Fruit fly (Drosophila melanogaster) whole organism, embryonic: ENCODE data around the gene CG33120.

Experiments
- B-H2 ChIP-seq: fragments of 200-800 bp; sonication (Bioruptor generic); optimal IDR thresholded peaks from 2 replicates; lab custom pipeline; 2018; ENCODE audit warnings: missing biosample characterization, mild to moderate bottlenecking, missing genetic modification characterization
- Bgb ChIP-seq: fragments of 200-800 bp; sonication (Bioruptor generic); IDR thresholded peaks from 2 replicates; pipeline ENCODE4 v1.3.6; 2022; ENCODE audit warnings: missing biosample characterization, missing genetic modification characterization; ENCODE audit not compliant: partially characterized antibody
- BtbVII ChIP-seq: fragments of 200-800 bp; sonication (Bioruptor generic); optimal IDR thresholded peaks from 3 replicates; lab custom pipeline; 2017; ENCODE audit warnings: missing biosample characterization, mild to moderate bottlenecking, missing genetic modification characterization
- CG10274 ChIP-seq: fragments of 200-800 bp; sonication (Bioruptor generic); optimal IDR thresholded peaks from 3 replicates; lab custom pipeline; 2017; ENCODE audit warnings: missing biosample characterization, mild to moderate bottlenecking, missing genetic modification characterization
- CG11456 ChIP-seq: fragments of 200-800 bp; sonication (Bioruptor generic); IDR thresholded peaks from 3 replicates; pipeline ENCODE4 v1.3.6; 2022; ENCODE audit warnings: missing biosample characterization, missing genetic modification characterization
- CG12155 ChIP-seq: fragments of 200-800 bp; sonication (Bioruptor generic); optimal IDR thresholded peaks from 3 replicates; lab custom pipeline; 2016; ENCODE audit warnings: missing biosample characterization, missing genetic modification characterization
- CG12769 ChIP-seq: fragments of 200-800 bp; sonication (Bioruptor generic); optimal IDR thresholded peaks from 2 replicates; lab custom pipeline; 2019; ENCODE audit warnings: missing biosample characterization, mild to moderate bottlenecking, missing genetic modification characterization, moderate library complexity
- CG16815 ChIP-seq: fragments of 200-800 bp; sonication (Bioruptor generic); optimal IDR thresholded peaks from 3 replicates; lab custom pipeline; 2017; ENCODE audit warnings: missing biosample characterization, mild to moderate bottlenecking, missing genetic modification characterization
- CG2199 ChIP-seq: fragments of 200-800 bp; sonication (Bioruptor generic); IDR thresholded peaks from 3 replicates; pipeline ENCODE4 v1.3.6; 2022; ENCODE audit warnings: missing biosample characterization, missing genetic modification characterization
- CG2678 ChIP-seq: fragments of 200-800 bp; sonication (Bioruptor generic); optimal IDR thresholded peaks from 3 replicates; lab custom pipeline; 2019; ENCODE audit warnings: missing biosample characterization, mild to moderate bottlenecking, missing genetic modification characterization, moderate library complexity
- CG30403 ChIP-seq: fragments of 200-800 bp; sonication (Bioruptor generic); optimal IDR thresholded peaks from 3 replicates; lab custom pipeline; 2016; ENCODE audit warnings: missing biosample characterization, missing genetic modification characterization
- CG32767 ChIP-seq: fragments of 200-800 bp; sonication (Bioruptor generic); IDR thresholded peaks from 2 replicates; pipeline ENCODE4 v1.3.6; 2022; ENCODE audit warnings: missing biosample characterization, missing genetic modification characterization
- CG3995 ChIP-seq: fragments of 200-800 bp; sonication (Bioruptor generic); optimal IDR thresholded peaks from 3 replicates; lab custom pipeline; 2016; ENCODE audit warnings: missing biosample characterization, missing genetic modification characterization
- CG7357 ChIP-seq: fragments of 200-800 bp; sonication (Bioruptor generic); IDR thresholded peaks from 3 replicates; pipeline ENCODE4 v1.3.6; 2022; ENCODE audit warnings: missing biosample characterization, missing genetic modification characterization
- CG7372 ChIP-seq: fragments of 200-800 bp; sonication (Bioruptor generic); IDR thresholded peaks from 2 replicates; pipeline ENCODE4 v1.3.6; 2022; ENCODE audit warnings: missing biosample characterization, missing genetic modification characterization
- CG7839 ChIP-seq: fragments of 200-800 bp; sonication (Bioruptor generic); optimal IDR thresholded peaks from 3 replicates; lab custom pipeline; 2018; ENCODE audit warnings: missing biosample characterization, mild to moderate bottlenecking, missing genetic modification characterization, moderate library complexity
- CG8290 ChIP-seq, 3 experiments: fragments of 200-800 bp; sonication (Bioruptor generic); optimal IDR thresholded peaks; 2 replicates each; lab custom pipeline; 2016 to 2019; ENCODE audit warnings: missing biosample characterization in 3 of 3, missing genetic modification characterization in 3 of 3, mild to moderate bottlenecking in 2 of 3, moderate library complexity in 1 of 3
- CTCF ChIP-seq: fragments of 200-800 bp; sonication (Bioruptor generic); optimal IDR thresholded peaks from 2 replicates; lab custom pipeline; 2017; ENCODE audit warnings: missing biosample characterization, mild to moderate bottlenecking, missing genetic modification characterization, moderate library complexity
- D19B ChIP-seq: fragments of 200-800 bp; sonication (Bioruptor generic); optimal IDR thresholded peaks from 2 replicates; lab custom pipeline; 2017; ENCODE audit warnings: missing biosample characterization, mild to moderate bottlenecking, missing genetic modification characterization
- Deaf1 ChIP-seq: fragments of 200-800 bp; optimal IDR thresholded peaks from 3 replicates; lab custom pipeline; 2019; ENCODE audit warnings: missing biosample characterization, mild to moderate bottlenecking, missing genetic modification characterization, moderate library complexity
- Dek ChIP-seq: fragments of 200-800 bp; sonication (Bioruptor generic); optimal IDR thresholded peaks from 3 replicates; lab custom pipeline; 2019; ENCODE audit warnings: missing biosample characterization, mild to moderate bottlenecking, missing genetic modification characterization, moderate library complexity
- Eip74EF ChIP-seq, 2 experiments: fragments of 200-800 bp in 1 of 2; fragments of >200 bp in 1 of 2; sonication (Bioruptor generic) in 1 of 2; optimal IDR thresholded peaks; 2 replicates each; lab custom pipeline; 2017 to 2019; ENCODE audit warnings: missing biosample characterization in 2 of 2, missing genetic modification characterization in 2 of 2, mild to moderate bottlenecking in 1 of 2, moderate library complexity in 1 of 2
- GATAe ChIP-seq: fragments of 200-800 bp; sonication (Bioruptor generic); conservative IDR thresholded peaks from 2 replicates; pipeline ENCODE4 v1.3.6; 2022; ENCODE audit warnings: missing biosample characterization, missing genetic modification characterization
- Hsf ChIP-seq: fragments of 200-800 bp; sonication (Bioruptor generic); optimal IDR thresholded peaks from 3 replicates; lab custom pipeline; 2016; ENCODE audit warnings: missing biosample characterization, missing genetic modification characterization
- Lim3 ChIP-seq: fragments of 200-800 bp; sonication (Bioruptor generic); IDR thresholded peaks from 2 replicates; pipeline ENCODE4 v1.3.6; 2022; ENCODE audit warnings: missing biosample characterization, missing genetic modification characterization
- Mrtf ChIP-seq: fragments of 200-800 bp; sonication (Bioruptor generic); IDR thresholded peaks from 3 replicates; pipeline ENCODE4 v1.3.6; 2022; ENCODE audit warnings: missing biosample characterization, missing genetic modification characterization
- NK7.1 ChIP-seq: fragments of 200-800 bp; sonication (Bioruptor generic); optimal IDR thresholded peaks from 3 replicates; lab custom pipeline; 2016; ENCODE audit warnings: missing biosample characterization, missing genetic modification characterization
- Nf-YC ChIP-seq: fragments of 200-800 bp; optimal IDR thresholded peaks from 3 replicates; lab custom pipeline; 2019; ENCODE audit warnings: missing biosample characterization, mild to moderate bottlenecking, missing genetic modification characterization, moderate library complexity
- Pdp1 ChIP-seq, 2 experiments: fragments of 200-800 bp; sonication (Bioruptor generic); optimal IDR thresholded peaks; 3 replicates each; lab custom pipeline; 2016; ENCODE audit warnings: missing biosample characterization in 2 of 2, missing genetic modification characterization in 2 of 2, mild to moderate bottlenecking in 1 of 2, moderate library complexity in 1 of 2
- YL-1 ChIP-seq: fragments of 200-800 bp; sonication (Bioruptor generic); optimal IDR thresholded peaks from 3 replicates; lab custom pipeline; 2017; ENCODE audit warnings: missing biosample characterization, mild to moderate bottlenecking, missing genetic modification characterization
- ase ChIP-seq: fragments of 200-800 bp; sonication (Bioruptor generic); IDR thresholded peaks from 3 replicates; pipeline ENCODE4 v1.3.6; 2022; ENCODE audit warnings: missing biosample characterization, missing genetic modification characterization
- corto ChIP-seq: fragments of 200-800 bp; sonication (Bioruptor generic); optimal IDR thresholded peaks from 2 replicates; lab custom pipeline; 2016; ENCODE audit warnings: missing biosample characterization, mild to moderate bottlenecking, missing genetic modification characterization, moderate library complexity
- disco-r ChIP-seq: fragments of 200-800 bp; sonication (Bioruptor generic); optimal IDR thresholded peaks from 2 replicates; lab custom pipeline; 2016; ENCODE audit warnings: missing biosample characterization, missing genetic modification characterization
- fd3F ChIP-seq: fragments of 200-800 bp; sonication (Bioruptor generic); optimal IDR thresholded peaks from 2 replicates; lab custom pipeline; 2018; ENCODE audit warnings: missing biosample characterization, mild to moderate bottlenecking, missing genetic modification characterization, moderate library complexity
- ftz-f1 ChIP-seq: fragments of 200-800 bp; sonication (Bioruptor generic); optimal IDR thresholded peaks from 2 replicates; lab custom pipeline; 2016; ENCODE audit warnings: missing biosample characterization, missing genetic modification characterization
- gce ChIP-seq: fragments of 200-800 bp; sonication (Bioruptor generic); IDR thresholded peaks from 3 replicates; pipeline ENCODE4 v1.3.6; 2022; ENCODE audit warnings: missing biosample characterization, missing genetic modification characterization
- gem ChIP-seq: fragments of 200-800 bp; sonication (Bioruptor generic); optimal IDR thresholded peaks from 2 replicates; lab custom pipeline; 2019; ENCODE audit warnings: missing biosample characterization, mild to moderate bottlenecking, missing genetic modification characterization, moderate library complexity
- jigr1 ChIP-seq: fragments of 200-800 bp; sonication (Bioruptor generic); IDR thresholded peaks from 3 replicates; pipeline ENCODE4 v1.3.6; 2022; ENCODE audit warnings: missing biosample characterization, missing genetic modification characterization
- klu ChIP-seq: fragments of 200-800 bp; sonication (Bioruptor generic); IDR thresholded peaks from 2 replicates; pipeline ENCODE4 v1.3.6; 2022; ENCODE audit warnings: missing biosample characterization, missing genetic modification characterization
- knrl ChIP-seq: fragments of 200-800 bp; sonication (Bioruptor generic); IDR thresholded peaks from 3 replicates; pipeline ENCODE4 v1.3.6; 2022; ENCODE audit warnings: missing biosample characterization, missing genetic modification characterization; ENCODE audit not compliant: partially characterized antibody
- nau ChIP-seq: fragments of 200-800 bp; sonication (Bioruptor generic); optimal IDR thresholded peaks from 3 replicates; lab custom pipeline; 2017; ENCODE audit warnings: missing biosample characterization, mild to moderate bottlenecking, missing genetic modification characterization, missing genetic modification reagents
- pfk ChIP-seq: fragments of 200-800 bp; sonication (Bioruptor generic); optimal IDR thresholded peaks from 2 replicates; lab custom pipeline; 2018; ENCODE audit warnings: missing biosample characterization, mild to moderate bottlenecking, missing genetic modification characterization, moderate library complexity
- scrt ChIP-seq: fragments of 200-800 bp; sonication (Bioruptor generic); optimal IDR thresholded peaks from 2 replicates; lab custom pipeline; 2018; ENCODE audit warnings: missing biosample characterization, mild to moderate bottlenecking, missing genetic modification characterization, moderate library complexity
- sim ChIP-seq: fragments of 200-800 bp; sonication (Bioruptor generic); IDR thresholded peaks from 2 replicates; pipeline ENCODE4 v1.3.6; 2022; ENCODE audit warnings: missing biosample characterization, missing genetic modification characterization
- so ChIP-seq: fragments of 200-800 bp; sonication (Bioruptor generic); IDR thresholded peaks from 3 replicates; pipeline ENCODE4 v1.3.6; 2022; ENCODE audit warnings: missing biosample characterization, missing genetic modification characterization
- stwl ChIP-seq: fragments of 200-800 bp; sonication (Bioruptor generic); optimal IDR thresholded peaks from 3 replicates; lab custom pipeline; 2018; ENCODE audit warnings: missing biosample characterization, mild to moderate bottlenecking, missing genetic modification characterization, moderate library complexity
- unpg ChIP-seq: fragments of 200-800 bp; sonication (Bioruptor generic); optimal IDR thresholded peaks from 3 replicates; lab custom pipeline; 2018; ENCODE audit warnings: missing biosample characterization, mild to moderate bottlenecking, missing genetic modification characterization, moderate library complexity

CG33120 gene

dm6 chr2L:18822805-18823204, 21.6 kb downstream of the CG33120 start (continued):
- peak; percentile 54 for TF ChIP-seq pfk (GFP tag; lab: Kevin White, UChicago)
- TF ChIP-seq Mrtf = peak; percentile 60; the same call in 1 of the 3 replicates
- TF ChIP-seq CG2678 (tag; lab: Kevin White, UChicago) = peak; percentile 54
- TF ChIP-seq BtbVII (GFP tag; lab: Kevin White, UChicago) = peak; percentile 7
- peak; percentile 49; the same call in 1 of the 3 replicates for TF ChIP-seq gce
- TF ChIP-seq CG32767 (GFP tag; lab: Robert Waterston, UW) = no peak
- TF ChIP-seq fd3F (GFP tag; lab: Kevin White, UChicago) = peak; percentile 50
- TF ChIP-seq unpg (GFP tag; lab: Kevin White, UChicago) = peak; percentile 54
- no peak for TF ChIP-seq corto (GFP tag; lab: Kevin White, UChicago)
- TF ChIP-seq CG11456 (GFP tag; lab: Robert Waterston, UW) = no peak
- no peak for TF ChIP-seq NK7.1 (GFP tag; lab: Kevin White, UChicago)

dm6 chr2L:18819044-18819443, 25.3 kb downstream of the CG33120 start, which contains the start of gene Ugt36F1:
Gene Ugt36F1, plus strand, starts transcription at chr2L:18819344.
- TF ChIP-seq CG12769 (tag; lab: Kevin White, UChicago) (no peak), ase (GFP tag; lab: Robert Waterston, UW) (no peak), jigr1 (GFP tag; lab: Robert Waterston, UW) (no peak), Pdp1 (GFP tag; optimal IDR thresholded peaks at IDR 0.05; lab: Kevin White, UChicago) (peak in 1 of 2 experiments; percentile 77), CG8290 (GFP tag; optimal IDR thresholded peaks at IDR 0.05; lab: Kevin White, UChicago) (no peak), CG8290 (tag; optimal IDR thresholded peaks at IDR 0.05; lab: Kevin White, UChicago) (no peak)

- TF ChIP-seq klu (GFP tag; lab: Robert Waterston, UW) (no peak), CG7839 (tag; lab: Kevin White, UChicago) (no peak), CG30403 (GFP tag; lab: Kevin White, UChicago) (no peak), gem (no peak), CG12155 (no peak), YL-1 (no peak), CG16815 (GFP tag; lab: Kevin White, UChicago) (no peak), B-H2 (GFP tag; lab: Kevin White, UChicago) (no peak), GATAe (GFP tag; lab: Robert Waterston, UW) (no peak), CTCF (GFP tag; lab: Kevin White, UChicago) (peak; percentile 59), sim (GFP tag; lab: Robert Waterston, UW) (no peak), Lim3 (GFP tag; lab: Robert Waterston, UW) (no peak), so (GFP tag; lab: Robert Waterston, UW) (no peak), Nf-YC (tag; lab: Kevin White, UChicago) (no peak), CG7372 (no peak), Hsf (no peak), CG7357 (GFP tag; lab: Robert Waterston, UW) (no peak), CG2199 (GFP tag; lab: Robert Waterston, UW) (peak; percentile 21; the same call in 1 of the 3 replicates), CG10274 (GFP tag; lab: Kevin White, UChicago) (no peak), Dek (tag; lab: Kevin White, UChicago) (no peak), ftz-f1 (peak; percentile 70), Eip74EF (GFP tag; optimal IDR thresholded peaks at IDR 0.05; lab: Kevin White, UChicago) (no peak), CG3995 (GFP tag; lab: Kevin White, UChicago) (no peak), disco-r (GFP tag; lab: Kevin White, UChicago) (no peak), unpg (GFP tag; lab: Kevin White, UChicago) (no peak), Deaf1 (tag; lab: Kevin White, UChicago) (no peak), D19B (GFP tag; lab: Kevin White, UChicago) (no peak), stwl (peak; percentile 16), Bgb (GFP tag; lab: Robert Waterston, UW) (peak; percentile 65), jigr1 (GFP tag; lab: Robert Waterston, UW) (no peak), knrl (GFP tag; lab: Robert Waterston, UW) (peak; percentile 39; the same call in 2 of the 3 replicates), nau (GFP tag; lab: Kevin White, UChicago) (no peak), scrt (no peak)
These were observed 26.0 kb downstream of the CG33120 start for dm6 chr2L:18818397-18818796.
